Worm (Caenorhabditis elegans) whole organism, young adult: ENCODE results near the gene ugt-29.

Source experiments
- B0019.2 ChIP-seq: fragments of 200-800 bp; sonication (Bioruptor generic); conservative IDR thresholded peaks from 2 replicates; pipeline ENCODE4 v1.3.6; 2022; ENCODE audit warnings: missing genetic modification reagents, missing genetic modification characterization, missing compliant biosample characterization
- D2030.7 ChIP-seq: fragments of 200-800 bp; sonication (Bioruptor generic); IDR thresholded peaks from 2 replicates; pipeline ENCODE4 v1.3.6; 2022; ENCODE audit warnings: missing genetic modification reagents, missing genetic modification characterization, missing compliant biosample characterization
- F49E8.2 ChIP-seq: sonication (generic microtip); optimal IDR thresholded peaks from 3 replicates; lab custom pipeline; 2017; ENCODE audit warnings: missing genetic modification characterization, mild to moderate bottlenecking, missing compliant biosample characterization, antibody characterized with exemption, moderate library complexity; ENCODE audit not compliant: insufficient read depth
- F57C9.4 ChIP-seq: sonication (generic microtip); optimal IDR thresholded peaks from 2 replicates; lab custom pipeline; 2017; ENCODE audit warnings: mild to moderate bottlenecking, missing genetic modification characterization, missing compliant biosample characterization
- attf-3 ChIP-seq: fragments of 200-800 bp; sonication (Bioruptor generic); conservative IDR thresholded peaks from 2 replicates; pipeline ENCODE4 v1.3.6; 2022; ENCODE audit warnings: missing genetic modification reagents, missing genetic modification characterization, missing compliant biosample characterization
- dpff-1 ChIP-seq: sonication (generic microtip); optimal IDR thresholded peaks from 2 replicates; lab custom pipeline; 2017; ENCODE audit warnings: mild to moderate bottlenecking, missing genetic modification characterization, missing compliant biosample characterization
- dpl-1 ChIP-seq: fragments of 150-350 bp; optimal IDR thresholded peaks from 2 replicates; lab custom pipeline; 2014; ENCODE audit warnings: missing biosample characterization, missing genetic modification reagents, missing genetic modification characterization
- him-1 ChIP-seq: sonication (generic microtip); optimal IDR thresholded peaks from 2 replicates; lab custom pipeline; 2016; ENCODE audit warnings: missing genotype, missing genetic modification reagents, missing genetic modification characterization, missing compliant biosample characterization
- lin-35 ChIP-seq, 3 experiments: fragments of 150-350 bp in 2 of 3; sonication (generic microtip) in 1 of 3; optimal IDR thresholded peaks; 2 replicates each; lab custom pipeline; 2014 to 2018; ENCODE audit warnings: missing biosample characterization in 3 of 3, missing genetic modification characterization in 3 of 3, missing genetic modification reagents in 3 of 3
- mel-28 ChIP-seq: sonication (generic microtip); optimal IDR thresholded peaks from 2 replicates; lab custom pipeline; 2016; ENCODE audit warnings: borderline replicate concordance, mild to moderate bottlenecking, missing genetic modification characterization, missing compliant biosample characterization
- nfya-1 ChIP-seq: sonication (generic microtip); optimal IDR thresholded peaks from 2 replicates; lab custom pipeline; 2017; ENCODE audit warnings: antibody characterized with exemption, missing compliant biosample characterization, missing genetic modification characterization, borderline replicate concordance; ENCODE audit not compliant: insufficient read depth
- sea-2 ChIP-seq: fragments of 200-800 bp; sonication (Bioruptor generic); IDR thresholded peaks from 2 replicates; pipeline ENCODE4 v1.3.6; 2022; ENCODE audit warnings: missing genetic modification characterization, missing compliant biosample characterization
- tbx-9 ChIP-seq: sonication (generic microtip); optimal IDR thresholded peaks from 2 replicates; lab custom pipeline; 2016; ENCODE audit warnings: borderline replicate concordance, missing genetic modification characterization, inconsistent platforms, missing compliant biosample characterization
- ztf-26 ChIP-seq: sonication (generic microtip); optimal IDR thresholded peaks from 2 replicates; lab custom pipeline; 2017; ENCODE audit warnings: missing genetic modification characterization, missing compliant biosample characterization

- TF ChIP-seq mel-28 (tag; lab: Kevin White, UChicago): no peak
- no peak for TF ChIP-seq F57C9.4 (tag; lab: Kevin White, UChicago)
- TF ChIP-seq D2030.7: no peak
- no peak for TF ChIP-seq lin-35 (GFP tag; optimal IDR thresholded peaks at IDR 0.05; lab: Kevin White, UChicago)
- no peak for TF ChIP-seq attf-3 (GFP tag; lab: Robert Waterston, UW)
- TF ChIP-seq dpl-1: no peak
- no peak for TF ChIP-seq nfya-1 (tag; lab: Kevin White, UChicago)
- no peak for TF ChIP-seq ztf-26 (tag; lab: Kevin White, UChicago)
- TF ChIP-seq dpff-1 (tag; lab: Kevin White, UChicago): no peak
- no peak for TF ChIP-seq B0019.2 (GFP tag; lab: Robert Waterston, UW)
- no peak for TF ChIP-seq tbx-9 (tag; lab: Kevin White, UChicago)
- TF ChIP-seq F49E8.2 (tag; lab: Kevin White, UChicago): no peak
- TF ChIP-seq him-1 (tag; lab: Kevin White, UChicago): no peak
- TF ChIP-seq sea-2 (GFP tag; lab: Robert Waterston, UW): no peak
These were observed 31.9 kb downstream of the ugt-29 start, which contains the start of gene nhr-180 for ce11 chrV:667459-667858.
